Fruit fly (Drosophila melanogaster): ENCODE results near the gene CG4022.

The CG4022 gene

DNA sequence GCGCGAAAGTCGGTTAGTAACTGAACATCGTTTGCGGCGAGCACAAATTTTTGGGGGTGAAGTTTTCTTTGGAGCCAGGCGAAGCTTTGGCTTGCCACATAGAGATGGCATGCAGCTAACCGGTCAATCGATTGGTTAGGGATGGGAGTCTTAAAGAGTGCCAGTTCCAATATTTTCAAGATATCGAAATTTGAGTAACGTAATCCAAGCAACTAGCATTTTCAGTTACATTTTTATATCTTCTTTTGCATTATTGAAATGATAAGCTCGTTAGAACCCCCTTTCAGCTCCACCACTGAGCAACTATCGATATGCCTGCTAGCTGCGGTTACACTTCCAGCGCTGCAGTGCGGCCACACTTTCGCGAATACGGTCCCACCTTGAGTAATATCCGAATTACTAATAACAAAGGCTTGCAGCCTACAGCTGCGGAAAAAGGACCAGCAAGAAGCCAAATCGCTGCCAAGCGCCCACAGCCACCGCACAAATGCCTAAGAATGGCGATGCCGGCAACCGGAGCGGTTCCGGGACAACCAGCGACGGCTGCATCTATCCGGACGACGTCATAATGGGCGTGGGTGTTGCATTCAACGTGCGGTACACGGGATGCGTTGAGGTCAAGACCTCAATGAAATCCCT lies 16.1 kb upstream of the CG4022 start, which contains the start of the genes Atat and Shc (continued):
- TF ChIP-seq ci (GFP tag; IDR thresholded peaks at IDR 0.05) (peak; percentile 99), CG1603 (tag; optimal IDR thresholded peaks at IDR 0.05) (peak; percentile 98), Vsx1 (GFP tag; optimal IDR thresholded peaks at IDR 0.05) (peak; percentile 92), CG15011 (GFP tag; optimal IDR thresholded peaks at IDR 0.05) (peak; percentile 96), CG30020 (tag; optimal IDR thresholded peaks at IDR 0.05) (peak; percentile 90), GATAe (GFP tag; conservative IDR thresholded peaks at IDR 0.05) (peak; percentile 98), ssp (GFP tag; IDR thresholded peaks at IDR 0.05) (peak; percentile 97), NfI (GFP tag; optimal IDR thresholded peaks at IDR 0.05) (peak; percentile 99), tin (GFP tag; optimal IDR thresholded peaks at IDR 0.05) (peak; percentile 100), CG12299 (tag; optimal IDR thresholded peaks at IDR 0.05) (peak; percentile 95), Oli (tag; optimal IDR thresholded peaks at IDR 0.05) (peak; percentile 98), danr (GFP tag; IDR thresholded peaks at IDR 0.05) (peak; percentile 99), CG10321 (GFP tag; IDR thresholded peaks at IDR 0.05) (peak; percentile 87), CG12236 (GFP tag; optimal IDR thresholded peaks at IDR 0.05) (peak; percentile 98), CG2889 (GFP tag; IDR thresholded peaks at IDR 0.05) (peak; percentile 100), nom (GFP tag; optimal IDR thresholded peaks at IDR 0.05) (peak; percentile 78), prd (optimal IDR thresholded peaks at IDR 0.05) (no peak), prd (GFP tag; IDR thresholded peaks at IDR 0.05) (peak; percentile 100), CG34224 (GFP tag; IDR thresholded peaks at IDR 0.05; ENCODE audit: partially characterized antibody) (peak; percentile 86), Adf1 (GFP tag; IDR thresholded peaks at IDR 0.05) (peak; percentile 90), CG12659 (GFP tag; optimal IDR thresholded peaks at IDR 0.05) (peak; percentile 99), Chrac-16 (GFP tag; optimal IDR thresholded peaks at IDR 0.05) (peak; percentile 100), CG2712 (tag; optimal IDR thresholded peaks at IDR 0.05) (peak; percentile 98), CG42726 (GFP tag; IDR thresholded peaks at IDR 0.05; ENCODE audit: partially characterized antibody) (0 out of 2 replicates have a peak, but pooled peaks have one; percentile 65), fd102C (GFP tag; optimal IDR thresholded peaks at IDR 0.05) (peak; percentile 77), Taf1 (GFP tag; IDR thresholded peaks at IDR 0.05) (peak; percentile 99), Bdp1 (GFP tag; optimal IDR thresholded peaks at IDR 0.05) (peak; percentile 95), CG1792 (GFP tag; optimal IDR thresholded peaks at IDR 0.05) (peak; percentile 99), CG2120 (GFP tag; optimal IDR thresholded peaks at IDR 0.05) (peak; percentile 100), Pdp1 (GFP tag; optimal IDR thresholded peaks at IDR 0.05) (peak; percentile 99 to 100), CG14014 (GFP tag; IDR thresholded peaks at IDR 0.05) (peak; percentile 99), CG12155 (GFP tag; optimal IDR thresholded peaks at IDR 0.05) (peak; percentile 99), CG2129 (GFP tag; IDR thresholded peaks at IDR 0.05; ENCODE audit: partially characterized antibody) (peak; percentile 76), jumu (GFP tag; optimal IDR thresholded peaks at IDR 0.05) (peak; percentile 100), CG6254 (GFP tag; optimal IDR thresholded peaks at IDR 0.05) (peak; percentile 90), Deaf1 (tag; optimal IDR thresholded peaks at IDR 0.05) (peak; percentile 84), Dfd (GFP tag; optimal IDR thresholded peaks at IDR 0.05) (peak in 1 of 2 experiments; percentile 87), Doc3 (GFP tag; IDR thresholded peaks at IDR 0.05; ENCODE audit: partially characterized antibody) (peak; percentile 90), CG6175 (GFP tag; IDR thresholded peaks at IDR 0.05) (peak; percentile 99), CG15601 (tag; optimal IDR thresholded peaks at IDR 0.05) (peak; percentile 97), tna (GFP tag; IDR thresholded peaks at IDR 0.05; ENCODE audit: partially characterized antibody) (peak; percentile 80; the same call in 1 of the 2 replicates), Stat92E (GFP tag; optimal IDR thresholded peaks at IDR 0.05) (peak in 1 of 3 experiments; percentile 90), peb (GFP tag; IDR thresholded peaks at IDR 0.05) (peak; percentile 99), CG4328 (GFP tag; optimal IDR thresholded peaks at IDR 0.05) (peak; percentile 97), CG11695 (GFP tag; IDR thresholded peaks at IDR 0.05) (peak; percentile 97), CG30431 (GFP tag; optimal IDR thresholded peaks at IDR 0.05) (peak; percentile 100), CG11723 (GFP tag; optimal IDR thresholded peaks at IDR 0.05) (peak; percentile 97), Mrtf (GFP tag; IDR thresholded peaks at IDR 0.05) (peak; percentile 100), Dek (tag; optimal IDR thresholded peaks at IDR 0.05) (peak; percentile 99)

Data from whole organism, embryonic.